Fruit fly (Drosophila melanogaster) whole organism, embryonic: ENCODE results near the gene dysc.

Experiments
- Aef1 ChIP-seq: fragments of 200-800 bp; sonication (Bioruptor generic); IDR thresholded peaks from 3 replicates; pipeline ENCODE4 v1.3.6; 2022; ENCODE audit warnings: missing biosample characterization, missing genetic modification characterization
- Atf6 ChIP-seq: fragments of 200-800 bp; sonication (Bioruptor generic); IDR thresholded peaks from 2 replicates; pipeline ENCODE4 v1.3.6; 2022; ENCODE audit warnings: missing biosample characterization, missing genetic modification characterization
- Bteb2 ChIP-seq: fragments of 200-800 bp; sonication (Bioruptor generic); optimal IDR thresholded peaks from 2 replicates; lab custom pipeline; 2016; ENCODE audit warnings: missing biosample characterization, missing genetic modification characterization
- C15 ChIP-seq: fragments of 200-800 bp; sonication (Bioruptor generic); IDR thresholded peaks from 3 replicates; pipeline ENCODE4 v1.3.6; 2022; ENCODE audit warnings: missing biosample characterization, missing genetic modification characterization
- CG10654 ChIP-seq: fragments of 200-800 bp; sonication (Bioruptor generic); optimal IDR thresholded peaks from 2 replicates; lab custom pipeline; 2016; ENCODE audit warnings: missing biosample characterization, missing genetic modification characterization
- CG11247 ChIP-seq: fragments of 200-800 bp; sonication (Bioruptor generic); IDR thresholded peaks from 2 replicates; pipeline ENCODE4 v1.3.6; 2022; ENCODE audit warnings: missing biosample characterization, missing genetic modification characterization
- CG11504 ChIP-seq: fragments of 200-800 bp; sonication (Bioruptor generic); optimal IDR thresholded peaks from 3 replicates; lab custom pipeline; 2019; ENCODE audit warnings: missing biosample characterization, mild to moderate bottlenecking, missing genetic modification characterization, moderate library complexity
- CG12942 ChIP-seq: fragments of 200-800 bp; sonication (Bioruptor generic); optimal IDR thresholded peaks from 3 replicates; lab custom pipeline; 2016; ENCODE audit warnings: missing biosample characterization, missing genetic modification characterization
- CG13424 ChIP-seq: fragments of 200-800 bp; sonication (Bioruptor generic); optimal IDR thresholded peaks from 2 replicates; lab custom pipeline; 2019; ENCODE audit warnings: missing biosample characterization, mild to moderate bottlenecking, missing genetic modification characterization, moderate library complexity
- CG1647 ChIP-seq: fragments of 200-800 bp; sonication (Bioruptor generic); optimal IDR thresholded peaks from 3 replicates; lab custom pipeline; 2016; ENCODE audit warnings: missing biosample characterization, missing genetic modification characterization
- CG16863 ChIP-seq: fragments of 200-800 bp; sonication (Bioruptor generic); optimal IDR thresholded peaks from 3 replicates; lab custom pipeline; 2016; ENCODE audit warnings: missing biosample characterization, missing genetic modification characterization
- CG1792 ChIP-seq: fragments of 200-800 bp; sonication (Bioruptor generic); optimal IDR thresholded peaks from 2 replicates; lab custom pipeline; 2016; ENCODE audit warnings: missing biosample characterization, missing genetic modification characterization
- CG2202 ChIP-seq: fragments of 200-800 bp; sonication (Bioruptor generic); optimal IDR thresholded peaks from 2 replicates; lab custom pipeline; 2018; ENCODE audit warnings: missing biosample characterization, mild to moderate bottlenecking, missing genetic modification characterization
- CG31365 ChIP-seq: fragments of 200-800 bp; sonication (Bioruptor generic); optimal IDR thresholded peaks from 2 replicates; lab custom pipeline; 2018; ENCODE audit warnings: missing biosample characterization, mild to moderate bottlenecking, missing genetic modification characterization
- CG34376 ChIP-seq: fragments of 200-800 bp; sonication (Bioruptor generic); optimal IDR thresholded peaks from 2 replicates; lab custom pipeline; 2018; ENCODE audit warnings: missing biosample characterization, mild to moderate bottlenecking, missing genetic modification characterization
- CG5245 ChIP-seq: fragments of 200-800 bp; sonication (Bioruptor generic); optimal IDR thresholded peaks from 3 replicates; lab custom pipeline; 2016; ENCODE audit warnings: missing biosample characterization, missing genetic modification characterization
- CG6272 ChIP-seq: fragments of 200-800 bp; sonication (Bioruptor generic); IDR thresholded peaks from 2 replicates; pipeline ENCODE4 v1.3.6; 2022; ENCODE audit warnings: missing biosample characterization, missing genetic modification characterization
- CG6791 ChIP-seq: fragments of 200-800 bp; sonication (Bioruptor generic); IDR thresholded peaks from 3 replicates; pipeline ENCODE4 v1.3.6; 2022; ENCODE audit warnings: missing biosample characterization, missing genetic modification characterization; ENCODE audit not compliant: partially characterized antibody
- CG7839 ChIP-seq: fragments of 200-800 bp; sonication (Bioruptor generic); optimal IDR thresholded peaks from 3 replicates; lab custom pipeline; 2018; ENCODE audit warnings: missing biosample characterization, mild to moderate bottlenecking, missing genetic modification characterization, moderate library complexity
- CG7987 ChIP-seq: fragments of 200-800 bp; sonication (Bioruptor generic); optimal IDR thresholded peaks from 2 replicates; lab custom pipeline; 2018; ENCODE audit warnings: missing biosample characterization, mild to moderate bottlenecking, missing genetic modification characterization, moderate library complexity
- CG8290 ChIP-seq, 3 experiments: fragments of 200-800 bp; sonication (Bioruptor generic); optimal IDR thresholded peaks; 2 replicates each; lab custom pipeline; 2016 to 2019; ENCODE audit warnings: missing biosample characterization in 3 of 3, missing genetic modification characterization in 3 of 3, mild to moderate bottlenecking in 2 of 3, moderate library complexity in 1 of 3
- CG9797 ChIP-seq: fragments of 200-800 bp; sonication (Bioruptor generic); optimal IDR thresholded peaks from 3 replicates; lab custom pipeline; 2018; ENCODE audit warnings: missing biosample characterization, mild to moderate bottlenecking, missing genetic modification characterization
- CG9817 ChIP-seq: fragments of 200-800 bp; sonication (Bioruptor generic); optimal IDR thresholded peaks from 2 replicates; lab custom pipeline; 2018; ENCODE audit warnings: missing biosample characterization, mild to moderate bottlenecking, missing genetic modification characterization, moderate library complexity
- CG9876 ChIP-seq: fragments of 200-800 bp; sonication (Bioruptor generic); optimal IDR thresholded peaks from 2 replicates; lab custom pipeline; 2016; ENCODE audit warnings: missing biosample characterization, missing genetic modification characterization
- CTCF ChIP-seq: fragments of 200-800 bp; sonication (Bioruptor generic); optimal IDR thresholded peaks from 2 replicates; lab custom pipeline; 2017; ENCODE audit warnings: missing biosample characterization, mild to moderate bottlenecking, missing genetic modification characterization, moderate library complexity
- CkIIα-i1 ChIP-seq: fragments of 200-800 bp; sonication (Bioruptor generic); IDR thresholded peaks from 2 replicates; pipeline ENCODE4 v1.3.6; 2022; ENCODE audit warnings: missing biosample characterization, missing genetic modification characterization
- Dll ChIP-seq: fragments of 200-800 bp; sonication (Bioruptor generic); IDR thresholded peaks from 4 replicates; pipeline ENCODE4 v1.3.6; 2022; ENCODE audit warnings: missing biosample characterization, missing genetic modification characterization; ENCODE audit not compliant: partially characterized antibody
- Drgx ChIP-seq: fragments of 200-800 bp; sonication (Bioruptor generic); IDR thresholded peaks from 2 replicates; pipeline ENCODE4 v1.3.6; 2022; ENCODE audit warnings: missing biosample characterization, missing genetic modification characterization
- Ets97D ChIP-seq: fragments of 200-800 bp; sonication (Bioruptor generic); optimal IDR thresholded peaks from 3 replicates; lab custom pipeline; 2016; ENCODE audit warnings: missing biosample characterization, missing genetic modification characterization
- Hr3 ChIP-seq: fragments of 200-800 bp; sonication (Bioruptor generic); optimal IDR thresholded peaks from 3 replicates; lab custom pipeline; 2016; ENCODE audit warnings: missing biosample characterization, missing genetic modification characterization
- Hr51 ChIP-seq, 2 experiments: fragments of 200-800 bp; sonication (Bioruptor generic); optimal IDR thresholded peaks; 2 replicates in 1 of 2; 3 replicates in 1 of 2; lab custom pipeline; 2016 to 2018; ENCODE audit warnings: missing biosample characterization in 2 of 2, missing genetic modification characterization in 2 of 2, mild to moderate bottlenecking in 1 of 2, moderate library complexity in 1 of 2
- Mes4 ChIP-seq: fragments of 200-800 bp; sonication (Bioruptor generic); optimal IDR thresholded peaks from 2 replicates; lab custom pipeline; 2016; ENCODE audit warnings: missing biosample characterization, missing genetic modification characterization
- Spps ChIP-seq: fragments of 200-800 bp; sonication (Bioruptor generic); optimal IDR thresholded peaks from 2 replicates; lab custom pipeline; 2018; ENCODE audit warnings: missing biosample characterization, mild to moderate bottlenecking, missing genetic modification characterization
- Sry-β ChIP-seq: fragments of 200-800 bp; sonication (Bioruptor generic); optimal IDR thresholded peaks from 2 replicates; lab custom pipeline; 2018; ENCODE audit warnings: missing biosample characterization, mild to moderate bottlenecking, missing genetic modification characterization, moderate library complexity
- TFAM ChIP-seq: fragments of 200-800 bp; sonication (Bioruptor generic); optimal IDR thresholded peaks from 2 replicates; lab custom pipeline; 2017; ENCODE audit warnings: missing biosample characterization, missing genetic modification characterization, inconsistent platforms
- abd-A ChIP-seq: fragments of 200-800 bp; sonication (Bioruptor generic); optimal IDR thresholded peaks from 3 replicates; lab custom pipeline; 2019; ENCODE audit warnings: missing biosample characterization, mild to moderate bottlenecking, missing genetic modification characterization, moderate library complexity
- bbx ChIP-seq: fragments of 200-800 bp; sonication (Bioruptor generic); IDR thresholded peaks from 2 replicates; pipeline ENCODE4 v1.3.6; 2022; ENCODE audit warnings: missing biosample characterization, missing genetic modification characterization; ENCODE audit not compliant: partially characterized antibody
- cas ChIP-seq: fragments of 200-800 bp; sonication (Bioruptor generic); IDR thresholded peaks from 2 replicates; pipeline ENCODE4 v1.3.6; 2022; ENCODE audit warnings: missing biosample characterization, missing genetic modification characterization
- da ChIP-seq: fragments of 200-800 bp; sonication (Bioruptor generic); optimal IDR thresholded peaks from 2 replicates; lab custom pipeline; 2016; ENCODE audit warnings: missing biosample characterization, missing genetic modification characterization
- emc ChIP-seq: fragments of 200-800 bp; sonication (Bioruptor generic); optimal IDR thresholded peaks from 2 replicates; lab custom pipeline; 2016; ENCODE audit warnings: missing biosample characterization, missing genetic modification characterization
- eve ChIP-seq, 2 experiments: fragments of >200 bp; optimal IDR thresholded peaks; 2 replicates each; lab custom pipeline; 2017; ENCODE audit warnings: missing biosample characterization in 2 of 2, missing genetic modification characterization in 2 of 2
- fu2 ChIP-seq: fragments of 200-800 bp; sonication (Bioruptor generic); optimal IDR thresholded peaks from 2 replicates; lab custom pipeline; 2016; ENCODE audit warnings: missing biosample characterization, missing genetic modification characterization
- gfzf ChIP-seq: fragments of 200-800 bp; sonication (Bioruptor generic); optimal IDR thresholded peaks from 2 replicates; lab custom pipeline; 2016; ENCODE audit warnings: missing biosample characterization, mild to moderate bottlenecking, missing genetic modification characterization, moderate library complexity
- insv ChIP-seq, 2 experiments: fragments of 200-800 bp; sonication (Bioruptor generic); optimal IDR thresholded peaks; 3 replicates each; lab custom pipeline; 2016 to 2018; ENCODE audit warnings: missing biosample characterization in 2 of 2, missing genetic modification characterization in 2 of 2
- ranshi ChIP-seq: fragments of 200-800 bp; sonication (Bioruptor generic); IDR thresholded peaks from 2 replicates; pipeline ENCODE4 v1.3.6; 2022; ENCODE audit warnings: missing biosample characterization, missing genetic modification characterization
- sqz ChIP-seq: fragments of 200-800 bp; sonication (Bioruptor generic); optimal IDR thresholded peaks from 3 replicates; lab custom pipeline; 2018; ENCODE audit warnings: missing biosample characterization, mild to moderate bottlenecking, missing genetic modification characterization
- stc ChIP-seq: fragments of 200-800 bp; sonication (Bioruptor generic); IDR thresholded peaks from 2 replicates; pipeline ENCODE4 v1.3.6; 2022; ENCODE audit warnings: missing biosample characterization, missing genetic modification characterization
- vnd ChIP-seq: fragments of 200-800 bp; sonication (Bioruptor generic); IDR thresholded peaks from 3 replicates; pipeline ENCODE4 v1.3.6; 2022; ENCODE audit warnings: missing biosample characterization, missing genetic modification characterization; ENCODE audit not compliant: partially characterized antibody

Gene dysc

dm6 chr3L:13919794-13920631 is 17.0 kb upstream of the dysc start (continued):
- TF ChIP-seq emc (GFP tag; lab: Kevin White, UChicago) (peak; percentile 60), gfzf (GFP tag; lab: Kevin White, UChicago) (no peak), bbx (peak; percentile 56), Ets97D (GFP tag; lab: Kevin White, UChicago) (no peak), insv (GFP tag; optimal IDR thresholded peaks at IDR 0.05; lab: Kevin White, UChicago) (peak; percentile 67 to 94), CG34376 (GFP tag; lab: Kevin White, UChicago) (peak; percentile 82), CG6791 (peak; percentile 33; the same call in 1 of the 3 replicates), CG31365 (tag; lab: Kevin White, UChicago) (no peak), Bteb2 (peak; percentile 89), CG7987 (GFP tag; lab: Kevin White, UChicago) (peak; percentile 42), fu2 (GFP tag; lab: Kevin White, UChicago) (peak; percentile 88), vnd (GFP tag; lab: Robert Waterston, UW) (no peak), eve (GFP tag; optimal IDR thresholded peaks at IDR 0.05; lab: Kevin White, UChicago) (peak in 1 of 2 experiments; percentile 97), CG2202 (tag; lab: Kevin White, UChicago) (peak; percentile 86), CG12942 (GFP tag; lab: Kevin White, UChicago) (peak; percentile 69), stc (peak; percentile 55; the same call in 1 of the 2 replicates), CG11504 (tag; lab: Kevin White, UChicago) (peak; percentile 94), Atf6 (GFP tag; lab: Robert Waterston, UW) (peak; percentile 82), CTCF (GFP tag; lab: Kevin White, UChicago) (peak; percentile 49), Drgx (peak; percentile 16; the same call in 1 of the 2 replicates), sqz (GFP tag; lab: Kevin White, UChicago) (peak; percentile 90), C15 (GFP tag; lab: Robert Waterston, UW) (peak; percentile 67; the same call in 1 of the 3 replicates), CG9817 (tag; lab: Kevin White, UChicago) (peak; percentile 87), CG16863 (GFP tag; lab: Kevin White, UChicago) (peak; percentile 90), CG9876 (peak; percentile 84), TFAM (GFP tag; lab: Kevin White, UChicago) (peak; percentile 56), Aef1 (peak; percentile 78), CG13424 (tag; lab: Kevin White, UChicago) (peak; percentile 93), Spps (tag; lab: Kevin White, UChicago) (peak; percentile 80), CG6272 (GFP tag; lab: Robert Waterston, UW) (peak; percentile 70), abd-A (tag; lab: Kevin White, UChicago) (no peak), CG11247 (GFP tag; lab: Robert Waterston, UW) (peak; percentile 53), CG1792 (GFP tag; lab: Kevin White, UChicago) (peak; percentile 69), CG10654 (GFP tag; lab: Kevin White, UChicago) (peak; percentile 86), CG8290 (GFP tag; optimal IDR thresholded peaks at IDR 0.05; lab: Kevin White, UChicago) (peak; percentile 76), CG8290 (tag; optimal IDR thresholded peaks at IDR 0.05; lab: Kevin White, UChicago) (peak; percentile 33 to 78), Mes4 (GFP tag; lab: Kevin White, UChicago) (peak; percentile 87), cas (no peak), CG1647 (GFP tag; lab: Kevin White, UChicago) (peak; percentile 60), CG9797 (GFP tag; lab: Kevin White, UChicago) (no peak), CkIIα-i1 (GFP tag; lab: Robert Waterston, UW) (no peak), Dll (GFP tag; lab: Robert Waterston, UW) (peak; percentile 34; the same call in 2 of the 4 replicates), CG7839 (tag; lab: Kevin White, UChicago) (peak; percentile 96), Sry-β (GFP tag; lab: Kevin White, UChicago) (peak; percentile 53), da (GFP tag; lab: Kevin White, UChicago) (peak; percentile 54), Hr3 (peak; percentile 91), ranshi (GFP tag; lab: Robert Waterston, UW) (peak; percentile 70; the same call in 1 of the 2 replicates), CG5245 (peak; percentile 86), Hr51 (GFP tag; optimal IDR thresholded peaks at IDR 0.05; lab: Kevin White, UChicago) (peak; percentile 79 to 93)
